Worm (Caenorhabditis elegans): ENCODE results near the gene F12E12.2.

DNA sequence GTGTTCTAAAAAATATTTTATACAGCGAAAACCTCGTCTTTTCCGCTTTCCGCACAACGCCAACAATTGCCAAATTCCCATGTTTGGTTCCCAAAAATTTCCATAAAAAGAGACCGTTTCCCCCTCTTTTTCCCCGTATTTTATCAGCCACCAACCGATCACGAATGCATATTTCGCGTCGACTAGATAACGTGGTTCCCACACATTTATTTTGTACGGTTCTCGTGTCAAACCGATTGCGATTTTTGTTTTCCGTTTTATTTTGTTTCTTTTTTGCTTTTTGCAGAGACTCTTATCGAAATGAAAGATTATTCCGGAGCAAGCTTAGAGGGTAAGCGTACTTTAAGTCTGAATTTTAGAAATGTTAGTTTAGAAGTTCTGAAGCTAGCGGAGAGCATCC, 18.7 kb upstream of the F12E12.2 start, which contains the start of gene C46E10.3:
- no peak for TF ChIP-seq dao-5 (tag; optimal IDR thresholded peaks at IDR 0.05)
- TF ChIP-seq him-1 (tag; optimal IDR thresholded peaks at IDR 0.05), result no peak

Data from whole organism, L4/young adult.